Fruit fly (Drosophila melanogaster): Measurements from ENCODE around the gene Orc2.

- no peak for TF ChIP-seq CG11762 (GFP tag; optimal IDR thresholded peaks at IDR 0.05; ENCODE audit: insufficient read depth)
- peak; percentile 2 for TF ChIP-seq lz (GFP tag; optimal IDR thresholded peaks at IDR 0.05)
- no peak for TF ChIP-seq dsx (GFP tag; optimal IDR thresholded peaks at IDR 0.05; ENCODE audit: poor library complexity, severe bottlenecking)
- no peak for TF ChIP-seq net (GFP tag; optimal IDR thresholded peaks at IDR 0.05)
- TF ChIP-seq CG16779 (tag; optimal IDR thresholded peaks at IDR 0.05), result no peak
Measured at dm6 chr3R:13939353-13940049, 25.2 kb upstream of the Orc2 start.

All from whole organism, prepupa.